Worm (Caenorhabditis elegans): ENCODE data around the gene adh-5.

DNA sequence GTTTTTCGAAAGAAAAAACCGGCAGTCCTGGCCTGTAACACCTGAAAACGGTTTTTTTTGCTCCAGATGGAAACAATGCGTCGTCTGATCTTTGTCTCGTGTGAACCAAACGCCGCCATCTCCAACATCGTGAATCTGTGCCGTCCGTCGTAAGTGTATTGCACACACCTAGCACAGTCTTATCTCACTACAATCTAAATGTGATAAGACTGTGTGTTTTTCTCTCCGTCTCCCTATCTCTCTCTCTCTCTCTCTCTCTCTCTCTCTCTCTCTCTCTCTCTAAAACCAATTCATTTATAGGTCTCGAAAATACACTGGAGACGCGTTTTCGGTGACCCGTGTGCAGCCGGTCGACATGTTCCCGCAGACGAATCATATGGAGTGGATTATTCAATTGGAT lies 986 bp upstream of the adh-5 start:
- TF ChIP-seq D2030.7 (GFP tag; IDR thresholded peaks at IDR 0.05) = no peak
- peak; percentile 32; the same call in 1 of the 2 replicates for TF ChIP-seq mcd-1 (GFP tag; IDR thresholded peaks at IDR 0.05)
- TF ChIP-seq hlh-12 (tag; optimal IDR thresholded peaks at IDR 0.05) = no peak
- no peak for TF ChIP-seq madf-8 (GFP tag; conservative IDR thresholded peaks at IDR 0.05)
- TF ChIP-seq Y53G8AR.9 (GFP tag; conservative IDR thresholded peaks at IDR 0.05) = no peak
- peak; percentile 35 for TF ChIP-seq nhr-90 (tag; optimal IDR thresholded peaks at IDR 0.05)
- no peak for TF ChIP-seq ceh-58 (GFP tag; IDR thresholded peaks at IDR 0.05)
- no peak for TF ChIP-seq F49E8.2 (tag; optimal IDR thresholded peaks at IDR 0.05; ENCODE audit: insufficient read depth)
- no peak for TF ChIP-seq madf-10 (tag; optimal IDR thresholded peaks at IDR 0.05)
- no peak for TF ChIP-seq pha-4 (tag; optimal IDR thresholded peaks at IDR 0.05)
- no peak for TF ChIP-seq chd-7 (tag; optimal IDR thresholded peaks at IDR 0.05)
- no peak for TF ChIP-seq nfya-1 (tag; optimal IDR thresholded peaks at IDR 0.05; ENCODE audit: borderline replicate concordance, insufficient read depth)
- TF ChIP-seq C17E4.6 (GFP tag; IDR thresholded peaks at IDR 0.05) = no peak
- TF ChIP-seq unc-62 (GFP tag; optimal IDR thresholded peaks at IDR 0.05) = no peak

All from whole organism, young adult.